Fruit fly (Drosophila melanogaster) whole organism, embryonic: Measurements from ENCODE around the gene CG6055.

Experiments
- Adf1 ChIP-seq: fragments of 200-800 bp; sonication (Bioruptor generic); IDR thresholded peaks from 2 replicates; pipeline ENCODE4 v1.3.6; 2022; ENCODE audit warnings: missing biosample characterization, missing genetic modification characterization
- Asciz ChIP-seq: fragments of 200-800 bp; sonication (Bioruptor generic); optimal IDR thresholded peaks from 2 replicates; lab custom pipeline; 2017; ENCODE audit warnings: missing biosample characterization, mild to moderate bottlenecking, missing genetic modification characterization, missing genetic modification reagents
- Atf-2 ChIP-seq: fragments of 200-800 bp; sonication (Bioruptor generic); optimal IDR thresholded peaks from 2 replicates; lab custom pipeline; 2016; ENCODE audit warnings: missing biosample characterization, missing genetic modification characterization
- CG10321 ChIP-seq: fragments of 200-800 bp; sonication (Bioruptor generic); IDR thresholded peaks from 2 replicates; pipeline ENCODE4 v1.3.6; 2022; ENCODE audit warnings: missing biosample characterization, missing genetic modification characterization
- CG12104 ChIP-seq: fragments of 200-800 bp; sonication (Bioruptor generic); optimal IDR thresholded peaks from 3 replicates; lab custom pipeline; 2016; ENCODE audit warnings: missing biosample characterization, missing genetic modification characterization
- CG12744 ChIP-seq: fragments of 200-800 bp; sonication (Bioruptor generic); optimal IDR thresholded peaks from 2 replicates; lab custom pipeline; 2016; ENCODE audit warnings: missing biosample characterization, missing genetic modification characterization
- CG13894 ChIP-seq: fragments of 200-800 bp; sonication (Bioruptor generic); optimal IDR thresholded peaks from 3 replicates; lab custom pipeline; 2018; ENCODE audit warnings: missing biosample characterization, mild to moderate bottlenecking, missing genetic modification characterization, moderate library complexity
- CG14667 ChIP-seq: fragments of 200-800 bp; sonication (Bioruptor generic); IDR thresholded peaks from 2 replicates; pipeline ENCODE4 v1.3.6; 2022; ENCODE audit warnings: missing biosample characterization, missing genetic modification characterization
- CG17359 ChIP-seq: fragments of 200-800 bp; sonication (Bioruptor generic); optimal IDR thresholded peaks from 3 replicates; lab custom pipeline; 2018; ENCODE audit warnings: missing biosample characterization, mild to moderate bottlenecking, missing genetic modification characterization, moderate library complexity
- CG2712 ChIP-seq: fragments of 200-800 bp; optimal IDR thresholded peaks from 3 replicates; lab custom pipeline; 2019; ENCODE audit warnings: missing biosample characterization, mild to moderate bottlenecking, missing genetic modification characterization, moderate library complexity
- CG31441 ChIP-seq: fragments of 200-800 bp; sonication (Bioruptor generic); IDR thresholded peaks from 2 replicates; pipeline ENCODE4 v1.3.6; 2022; ENCODE audit warnings: missing biosample characterization, missing genetic modification characterization
- CG32532 ChIP-seq: fragments of 200-800 bp; sonication (Bioruptor generic); IDR thresholded peaks from 2 replicates; pipeline ENCODE4 v1.3.6; 2022; ENCODE audit warnings: missing biosample characterization, missing genetic modification characterization
- CG3281 ChIP-seq: fragments of 200-800 bp; sonication (Bioruptor generic); optimal IDR thresholded peaks from 3 replicates; lab custom pipeline; 2017; ENCODE audit warnings: missing biosample characterization, mild to moderate bottlenecking, missing genetic modification characterization
- CG34376 ChIP-seq: fragments of 200-800 bp; sonication (Bioruptor generic); optimal IDR thresholded peaks from 2 replicates; lab custom pipeline; 2018; ENCODE audit warnings: missing biosample characterization, mild to moderate bottlenecking, missing genetic modification characterization
- CG3726 ChIP-seq: fragments of 200-800 bp; sonication (Bioruptor generic); IDR thresholded peaks from 3 replicates; pipeline ENCODE4, ENCODE4 v1.3.6; 2022; ENCODE audit warnings: missing biosample characterization, missing genetic modification characterization
- CG4360 ChIP-seq: fragments of 200-800 bp; sonication (Bioruptor generic); IDR thresholded peaks from 2 replicates; pipeline ENCODE4 v1.3.6; 2022; ENCODE audit warnings: missing biosample characterization, missing genetic modification characterization
- CG4820 ChIP-seq: fragments of 200-800 bp; sonication (Bioruptor generic); optimal IDR thresholded peaks from 3 replicates; lab custom pipeline; 2016; ENCODE audit warnings: missing biosample characterization, missing genetic modification characterization
- CG6254 ChIP-seq: fragments of 200-800 bp; sonication (Bioruptor generic); optimal IDR thresholded peaks from 3 replicates; lab custom pipeline; 2017; ENCODE audit warnings: mild to moderate bottlenecking, missing biosample characterization, missing genetic modification reagents, missing genetic modification characterization
- CG6654 ChIP-seq: fragments of 200-800 bp; sonication (Bioruptor generic); optimal IDR thresholded peaks from 2 replicates; lab custom pipeline; 2017; ENCODE audit warnings: missing biosample characterization, mild to moderate bottlenecking, missing genetic modification characterization
- CG7839 ChIP-seq: fragments of 200-800 bp; sonication (Bioruptor generic); optimal IDR thresholded peaks from 3 replicates; lab custom pipeline; 2018; ENCODE audit warnings: missing biosample characterization, mild to moderate bottlenecking, missing genetic modification characterization, moderate library complexity
- CG8924 ChIP-seq: fragments of 200-800 bp; optimal IDR thresholded peaks from 3 replicates; lab custom pipeline; 2019; ENCODE audit warnings: missing biosample characterization, mild to moderate bottlenecking, missing genetic modification characterization, moderate library complexity
- Dfd ChIP-seq, 2 experiments: fragments of >200 bp; optimal IDR thresholded peaks; 2 replicates each; lab custom pipeline; 2017; ENCODE audit warnings: missing biosample characterization in 2 of 2, missing genetic modification characterization in 2 of 2
- GATAe ChIP-seq: fragments of 200-800 bp; sonication (Bioruptor generic); conservative IDR thresholded peaks from 2 replicates; pipeline ENCODE4 v1.3.6; 2022; ENCODE audit warnings: missing biosample characterization, missing genetic modification characterization
- HmgD ChIP-seq: fragments of 200-800 bp; sonication (Bioruptor generic); optimal IDR thresholded peaks from 3 replicates; lab custom pipeline; 2016; ENCODE audit warnings: missing biosample characterization, missing genetic modification characterization
- Hmr ChIP-seq: fragments of 200-800 bp; sonication (Bioruptor generic); optimal IDR thresholded peaks from 3 replicates; lab custom pipeline; 2017; ENCODE audit warnings: mild to moderate bottlenecking, missing biosample characterization, missing genetic modification reagents, missing genetic modification characterization
- Med ChIP-seq: fragments of 200-800 bp; sonication (Bioruptor generic); peaks from one replicate; lab custom pipeline; 2016; ENCODE audit warnings: missing biosample characterization, missing genetic modification characterization, mild to moderate bottlenecking, inconsistent platforms, moderate library complexity
- Nf-YB ChIP-seq: fragments of 200-800 bp; sonication (Bioruptor generic); optimal IDR thresholded peaks from 3 replicates; lab custom pipeline; 2019; ENCODE audit warnings: missing biosample characterization, mild to moderate bottlenecking, missing genetic modification characterization, moderate library complexity
- Poxn ChIP-seq: fragments of 200-800 bp; sonication (Bioruptor generic); IDR thresholded peaks from 2 replicates; pipeline ENCODE4 v1.3.6; 2022; ENCODE audit warnings: missing biosample characterization, missing genetic modification characterization
- Trl ChIP-seq, 3 experiments: fragments of >200 bp in 2 of 3; fragments of 200-800 bp in 1 of 3; sonication (Bioruptor generic) in 1 of 3; optimal IDR thresholded peaks; 2 replicates in 1 of 3; 3 replicates in 2 of 3; lab custom pipeline; 2016 to 2017; ENCODE audit warnings: missing biosample characterization in 1 of 3, missing genetic modification characterization in 1 of 3
- ase ChIP-seq: fragments of 200-800 bp; sonication (Bioruptor generic); IDR thresholded peaks from 3 replicates; pipeline ENCODE4 v1.3.6; 2022; ENCODE audit warnings: missing biosample characterization, missing genetic modification characterization
- cg ChIP-seq: fragments of 200-800 bp; sonication (Bioruptor generic); optimal IDR thresholded peaks from 3 replicates; lab custom pipeline; 2019; ENCODE audit warnings: missing biosample characterization, mild to moderate bottlenecking, missing genetic modification characterization, moderate library complexity
- chinmo ChIP-seq: fragments of 200-800 bp; sonication (Bioruptor generic); IDR thresholded peaks from 4 replicates; pipeline ENCODE4 v1.3.6; 2022; ENCODE audit warnings: missing biosample characterization, missing genetic modification characterization; ENCODE audit not compliant: partially characterized antibody
- fru ChIP-seq: fragments of >200 bp; optimal IDR thresholded peaks from 2 replicates; lab custom pipeline; 2017
- gt ChIP-seq: fragments of 200-800 bp; sonication (Bioruptor generic); IDR thresholded peaks from 2 replicates; pipeline ENCODE4 v1.3.6; 2022; ENCODE audit warnings: missing biosample characterization, missing genetic modification characterization
- insv ChIP-seq, 2 experiments: fragments of 200-800 bp; sonication (Bioruptor generic); optimal IDR thresholded peaks; 3 replicates each; lab custom pipeline; 2016 to 2018; ENCODE audit warnings: missing biosample characterization in 2 of 2, missing genetic modification characterization in 2 of 2
- kah ChIP-seq: fragments of 200-800 bp; sonication (Bioruptor generic); optimal IDR thresholded peaks from 2 replicates; lab custom pipeline; 2018; ENCODE audit warnings: missing biosample characterization, mild to moderate bottlenecking, missing genetic modification characterization
- ken ChIP-seq: fragments of 200-800 bp; sonication (Bioruptor generic); IDR thresholded peaks from 3 replicates; pipeline ENCODE4 v1.3.6; 2022; ENCODE audit warnings: missing biosample characterization, missing genetic modification characterization
- nau ChIP-seq: fragments of 200-800 bp; sonication (Bioruptor generic); optimal IDR thresholded peaks from 3 replicates; lab custom pipeline; 2017; ENCODE audit warnings: missing biosample characterization, mild to moderate bottlenecking, missing genetic modification characterization, missing genetic modification reagents
- nerfin-1 ChIP-seq: fragments of 200-800 bp; sonication (Bioruptor generic); optimal IDR thresholded peaks from 3 replicates; lab custom pipeline; 2019; ENCODE audit warnings: missing biosample characterization, mild to moderate bottlenecking, missing genetic modification characterization, moderate library complexity
- nom ChIP-seq: fragments of 200-800 bp; sonication (Bioruptor generic); optimal IDR thresholded peaks from 2 replicates; lab custom pipeline; 2017; ENCODE audit warnings: missing biosample characterization, missing genetic modification characterization, mild to moderate bottlenecking, moderate library complexity, missing genetic modification reagents
- sc ChIP-seq, 3 experiments: fragments of >200 bp in 2 of 3; fragments of 200-800 bp in 1 of 3; sonication (Bioruptor generic) in 1 of 3; optimal IDR thresholded peaks; 2 replicates in 2 of 3; 3 replicates in 1 of 3; lab custom pipeline; 2017; ENCODE audit warnings: mild to moderate bottlenecking in 1 of 3, missing biosample characterization in 1 of 3, missing genetic modification characterization in 1 of 3, missing genetic modification reagents in 1 of 3
- sens ChIP-seq: fragments of 200-800 bp; sonication (Bioruptor generic); peaks from one replicate; lab custom pipeline; 2016; ENCODE audit warnings: missing biosample characterization, missing genetic modification characterization
- seq ChIP-seq: fragments of 200-800 bp; sonication (Bioruptor generic); IDR thresholded peaks from 2 replicates; pipeline ENCODE4 v1.3.6; 2022; ENCODE audit warnings: missing biosample characterization, missing genetic modification characterization
- stc ChIP-seq: fragments of 200-800 bp; sonication (Bioruptor generic); IDR thresholded peaks from 2 replicates; pipeline ENCODE4 v1.3.6; 2022; ENCODE audit warnings: missing biosample characterization, missing genetic modification characterization
- tll ChIP-seq, 2 experiments: fragments of 200-800 bp in 1 of 2; fragments of >200 bp in 1 of 2; sonication (Bioruptor generic) in 1 of 2; optimal IDR thresholded peaks; 2 replicates each; lab custom pipeline; 2017 to 2019; ENCODE audit warnings: missing biosample characterization in 2 of 2, missing genetic modification characterization in 2 of 2, mild to moderate bottlenecking in 1 of 2, moderate library complexity in 1 of 2
- zf30C ChIP-seq: fragments of 200-800 bp; sonication (Bioruptor generic); optimal IDR thresholded peaks from 3 replicates; lab custom pipeline; 2018; ENCODE audit warnings: missing biosample characterization, mild to moderate bottlenecking, missing genetic modification characterization
- zfh2 ChIP-seq: fragments of 200-800 bp; sonication (Bioruptor generic); optimal IDR thresholded peaks from 2 replicates; lab custom pipeline; 2016; ENCODE audit warnings: missing biosample characterization, missing genetic modification characterization

The CG6055 gene

dm6 chr2L:7494341-7495293 lies 28.3 kb downstream of the CG6055 start (continued):
- TF ChIP-seq CG12744 (GFP tag; lab: Kevin White, UChicago): no peak
- TF ChIP-seq CG6654 (GFP tag; lab: Kevin White, UChicago): no peak
- TF ChIP-seq CG3726 (GFP tag; lab: Robert Waterston, UW): no peak
- no peak for TF ChIP-seq CG10321 (GFP tag; lab: Robert Waterston, UW)
- no peak for TF ChIP-seq GATAe
- no peak for TF ChIP-seq CG14667
- TF ChIP-seq insv (GFP tag; optimal IDR thresholded peaks at IDR 0.05; lab: Kevin White, UChicago): no peak
- TF ChIP-seq gt (GFP tag; lab: Robert Waterston, UW): no peak
- TF ChIP-seq CG13894 (tag; lab: Kevin White, UChicago): no peak
- TF ChIP-seq CG31441: 0 out of 2 replicates have a peak, but pooled peaks have one; percentile 26
- no peak for TF ChIP-seq Atf-2
- no peak for TF ChIP-seq CG12104 (GFP tag; lab: Kevin White, UChicago)
- no peak for TF ChIP-seq CG3281 (GFP tag; lab: Kevin White, UChicago)
- no peak for TF ChIP-seq nau (GFP tag; lab: Kevin White, UChicago)
- TF ChIP-seq fru (lab: Kevin White, UChicago): no peak
- no peak for TF ChIP-seq Nf-YB (GFP tag; lab: Kevin White, UChicago)
- peak; percentile 80 for TF ChIP-seq Hmr (GFP tag; lab: Kevin White, UChicago)
- no peak for TF ChIP-seq tll (GFP tag; optimal IDR thresholded peaks at IDR 0.05; lab: Kevin White, UChicago)
- TF ChIP-seq CG2712 (tag; lab: Kevin White, UChicago): peak; percentile 37
- peak; percentile 78 for TF ChIP-seq CG8924
- peak; percentile 60 for TF ChIP-seq seq (GFP tag; lab: Robert Waterston, UW)
- no peak for TF ChIP-seq ase (GFP tag; lab: Robert Waterston, UW)
- no peak for TF ChIP-seq HmgD
- TF ChIP-seq CG7839 (tag; lab: Kevin White, UChicago): peak; percentile 50
- peak; percentile 40 for TF ChIP-seq zfh2 (GFP tag; lab: Kevin White, UChicago)
- peak; percentile 68 for TF ChIP-seq Asciz (GFP tag; lab: Kevin White, UChicago)
- no peak for TF ChIP-seq zf30C
- peak; percentile 25 for TF ChIP-seq CG17359 (tag; lab: Kevin White, UChicago)
- TF ChIP-seq CG4820 (GFP tag; lab: Kevin White, UChicago): no peak

DNA sequence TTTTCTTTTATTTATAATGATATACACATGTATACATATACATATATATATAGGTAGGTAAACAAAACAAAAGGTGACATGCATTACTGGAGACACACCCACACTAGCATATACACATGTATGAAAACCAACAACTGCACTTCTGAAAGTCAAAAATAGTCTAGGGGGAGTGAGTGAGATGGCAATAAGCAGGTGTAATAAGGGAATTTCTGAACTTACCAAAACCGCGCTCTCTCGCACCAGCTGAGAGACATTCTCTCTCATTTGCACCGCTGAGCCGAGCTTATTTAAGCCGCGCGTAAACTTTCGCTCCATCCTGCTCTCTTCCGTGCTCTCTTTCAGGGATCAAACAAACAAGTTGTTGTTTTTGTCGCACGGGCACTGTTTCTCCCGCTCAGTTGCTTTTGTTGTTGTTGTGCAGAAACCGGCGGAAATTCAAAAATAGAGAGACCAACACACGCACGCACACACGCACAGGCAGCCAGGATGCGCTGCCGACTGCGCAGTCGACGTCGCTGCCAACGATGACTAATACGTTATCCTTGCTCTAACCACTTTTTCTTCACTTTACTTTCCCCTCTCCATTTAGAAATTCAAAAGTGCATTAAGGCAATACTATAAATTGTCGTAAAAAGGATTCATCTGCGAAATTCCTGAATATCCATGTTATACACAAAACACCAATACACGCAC lies 29.1 kb downstream of the CG6055 start:
- peak; percentile 65 for TF ChIP-seq Adf1 (GFP tag; lab: Robert Waterston, UW)
- TF ChIP-seq stc (GFP tag; lab: Robert Waterston, UW): 0 out of 2 replicates have a peak, but pooled peaks have one; percentile 25
- TF ChIP-seq tll (GFP tag; optimal IDR thresholded peaks at IDR 0.05; lab: Kevin White, UChicago): peak in 1 of 2 experiments; percentile 67
- 0 out of 4 replicates have a peak, but pooled peaks have one; percentile 29 for TF ChIP-seq chinmo (GFP tag; lab: Robert Waterston, UW)
- no peak for TF ChIP-seq Poxn (GFP tag; lab: Robert Waterston, UW)
- 0 out of 2 replicates have a peak, but pooled peaks have one; percentile 4 for TF ChIP-seq CG32532 (GFP tag; lab: Robert Waterston, UW)
- no peak for TF ChIP-seq CG34376 (GFP tag; lab: Kevin White, UChicago)
- TF ChIP-seq nom (GFP tag; lab: Kevin White, UChicago): peak; percentile 45
- TF ChIP-seq sens (GFP tag; lab: Kevin White, UChicago): peak; percentile 2
- TF ChIP-seq nerfin-1 (tag; lab: Kevin White, UChicago): peak; percentile 68
- no peak for TF ChIP-seq sc (optimal IDR thresholded peaks at IDR 0.05; lab: Kevin White, UChicago)
- peak; percentile 19 for TF ChIP-seq sc (GFP tag; optimal IDR thresholded peaks at IDR 0.05; lab: Kevin White, UChicago)
- TF ChIP-seq CG4360 (GFP tag; lab: Robert Waterston, UW): peak; percentile 91
- no peak for TF ChIP-seq Dfd (GFP tag; optimal IDR thresholded peaks at IDR 0.05; lab: Kevin White, UChicago)
- peak; percentile 72 to 79 for TF ChIP-seq Trl (optimal IDR thresholded peaks at IDR 0.05; lab: Kevin White, UChicago)
- TF ChIP-seq Trl (GFP tag; optimal IDR thresholded peaks at IDR 0.05; lab: Kevin White, UChicago): no peak
- peak; percentile 30 for TF ChIP-seq Med
- TF ChIP-seq cg: peak; percentile 51
- peak; percentile 38 for TF ChIP-seq kah (GFP tag; lab: Kevin White, UChicago)
- no peak for TF ChIP-seq ken (GFP tag; lab: Robert Waterston, UW)
- peak; percentile 9 for TF ChIP-seq CG6254 (GFP tag; lab: Kevin White, UChicago)
